Fruit fly (Drosophila melanogaster) whole organism, embryonic: ENCODE measurements around the gene CG13309.

Experiments used
- B-H1 ChIP-seq: fragments of 200-800 bp; sonication (Bioruptor generic); IDR thresholded peaks from 3 replicates; pipeline ENCODE4 v1.3.6; 2022; ENCODE audit warnings: missing biosample characterization, missing genetic modification characterization
- CG10147 ChIP-seq: fragments of 200-800 bp; sonication (Bioruptor generic); optimal IDR thresholded peaks from 2 replicates; lab custom pipeline; 2019; ENCODE audit warnings: missing biosample characterization, mild to moderate bottlenecking, missing genetic modification characterization, moderate library complexity
- CG10431 ChIP-seq: fragments of 200-800 bp; sonication (Bioruptor generic); optimal IDR thresholded peaks from 3 replicates; lab custom pipeline; 2018; ENCODE audit warnings: missing biosample characterization, mild to moderate bottlenecking, missing genetic modification characterization
- CG12104 ChIP-seq: fragments of 200-800 bp; sonication (Bioruptor generic); optimal IDR thresholded peaks from 3 replicates; lab custom pipeline; 2016; ENCODE audit warnings: missing biosample characterization, missing genetic modification characterization
- CG12236 ChIP-seq: fragments of 200-800 bp; sonication (Bioruptor generic); optimal IDR thresholded peaks from 2 replicates; lab custom pipeline; 2016; ENCODE audit warnings: missing biosample characterization, missing genetic modification characterization
- CG12299 ChIP-seq: fragments of 200-800 bp; sonication (Bioruptor generic); optimal IDR thresholded peaks from 2 replicates; lab custom pipeline; 2018; ENCODE audit warnings: missing biosample characterization, mild to moderate bottlenecking, missing genetic modification characterization
- CG1233 ChIP-seq: fragments of 200-800 bp; sonication (Bioruptor generic); optimal IDR thresholded peaks from 4 replicates; lab custom pipeline; 2018; ENCODE audit warnings: missing biosample characterization, mild to moderate bottlenecking, missing genetic modification characterization
- CG12744 ChIP-seq: fragments of 200-800 bp; sonication (Bioruptor generic); optimal IDR thresholded peaks from 2 replicates; lab custom pipeline; 2016; ENCODE audit warnings: missing biosample characterization, missing genetic modification characterization
- CG15601 ChIP-seq: fragments of 200-800 bp; sonication (Bioruptor generic); optimal IDR thresholded peaks from 3 replicates; lab custom pipeline; 2019; ENCODE audit warnings: missing biosample characterization, mild to moderate bottlenecking, missing genetic modification characterization, moderate library complexity
- CG1792 ChIP-seq: fragments of 200-800 bp; sonication (Bioruptor generic); optimal IDR thresholded peaks from 2 replicates; lab custom pipeline; 2016; ENCODE audit warnings: missing biosample characterization, missing genetic modification characterization
- CG18764 ChIP-seq: fragments of 200-800 bp; sonication (Bioruptor generic); optimal IDR thresholded peaks from 3 replicates; lab custom pipeline; 2016; ENCODE audit warnings: missing biosample characterization, missing genetic modification characterization
- CG3065 ChIP-seq: fragments of 200-800 bp; sonication (Bioruptor generic); optimal IDR thresholded peaks from 2 replicates; lab custom pipeline; 2016; ENCODE audit warnings: missing biosample characterization, missing genetic modification characterization
- CG33213 ChIP-seq: fragments of 200-800 bp; sonication (Bioruptor generic); optimal IDR thresholded peaks from 3 replicates; lab custom pipeline; 2016; ENCODE audit warnings: missing biosample characterization, missing genetic modification characterization
- CG3847 ChIP-seq: fragments of 200-800 bp; sonication (Bioruptor generic); IDR thresholded peaks from 2 replicates; pipeline ENCODE4 v1.3.6; 2022; ENCODE audit warnings: missing biosample characterization, missing genetic modification characterization
- CG4730 ChIP-seq: fragments of 200-800 bp; sonication (Bioruptor generic); IDR thresholded peaks from 2 replicates; pipeline ENCODE4 v1.3.6; 2022; ENCODE audit warnings: missing biosample characterization, missing genetic modification characterization
- CG7372 ChIP-seq: fragments of 200-800 bp; sonication (Bioruptor generic); IDR thresholded peaks from 2 replicates; pipeline ENCODE4 v1.3.6; 2022; ENCODE audit warnings: missing biosample characterization, missing genetic modification characterization
- CG8290 ChIP-seq, 3 experiments: fragments of 200-800 bp; sonication (Bioruptor generic); optimal IDR thresholded peaks; 2 replicates each; lab custom pipeline; 2016 to 2019; ENCODE audit warnings: missing biosample characterization in 3 of 3, missing genetic modification characterization in 3 of 3, mild to moderate bottlenecking in 2 of 3, moderate library complexity in 1 of 3
- CG9437 ChIP-seq: fragments of 200-800 bp; sonication (Bioruptor generic); optimal IDR thresholded peaks from 2 replicates; lab custom pipeline; 2018; ENCODE audit warnings: missing biosample characterization, mild to moderate bottlenecking, missing genetic modification characterization
- CG9797 ChIP-seq: fragments of 200-800 bp; sonication (Bioruptor generic); optimal IDR thresholded peaks from 3 replicates; lab custom pipeline; 2018; ENCODE audit warnings: missing biosample characterization, mild to moderate bottlenecking, missing genetic modification characterization
- Dfd ChIP-seq, 2 experiments: fragments of >200 bp; optimal IDR thresholded peaks; 2 replicates each; lab custom pipeline; 2017; ENCODE audit warnings: missing biosample characterization in 2 of 2, missing genetic modification characterization in 2 of 2
- Ets97D ChIP-seq: fragments of 200-800 bp; sonication (Bioruptor generic); optimal IDR thresholded peaks from 3 replicates; lab custom pipeline; 2016; ENCODE audit warnings: missing biosample characterization, missing genetic modification characterization
- Fer2 ChIP-seq: fragments of 200-800 bp; sonication (Bioruptor generic); optimal IDR thresholded peaks from 2 replicates; lab custom pipeline; 2018; ENCODE audit warnings: missing biosample characterization, mild to moderate bottlenecking, missing genetic modification characterization, moderate library complexity
- Gug ChIP-seq: fragments of 200-800 bp; sonication (Bioruptor generic); IDR thresholded peaks from 4 replicates; pipeline ENCODE4 v1.3.6; 2022; ENCODE audit warnings: missing biosample characterization, missing genetic modification characterization
- Hr51 ChIP-seq, 2 experiments: fragments of 200-800 bp; sonication (Bioruptor generic); optimal IDR thresholded peaks; 2 replicates in 1 of 2; 3 replicates in 1 of 2; lab custom pipeline; 2016 to 2018; ENCODE audit warnings: missing biosample characterization in 2 of 2, missing genetic modification characterization in 2 of 2, mild to moderate bottlenecking in 1 of 2, moderate library complexity in 1 of 2
- MESR4 ChIP-seq: fragments of 200-800 bp; sonication (Bioruptor generic); optimal IDR thresholded peaks from 2 replicates; lab custom pipeline; 2018; ENCODE audit warnings: missing biosample characterization, mild to moderate bottlenecking, missing genetic modification characterization, moderate library complexity
- NC2β ChIP-seq: fragments of 200-800 bp; sonication (Bioruptor generic); optimal IDR thresholded peaks from 2 replicates; lab custom pipeline; 2016; ENCODE audit warnings: missing biosample characterization, missing genetic modification characterization
- NFAT ChIP-seq: fragments of 200-800 bp; sonication (Bioruptor generic); IDR thresholded peaks from 2 replicates; pipeline ENCODE4 v1.3.6; 2022; ENCODE audit warnings: missing biosample characterization, missing genetic modification characterization
- NK7.1 ChIP-seq: fragments of 200-800 bp; sonication (Bioruptor generic); optimal IDR thresholded peaks from 3 replicates; lab custom pipeline; 2016; ENCODE audit warnings: missing biosample characterization, missing genetic modification characterization
- Opbp ChIP-seq: fragments of 200-800 bp; sonication (Bioruptor generic); IDR thresholded peaks from 3 replicates; pipeline ENCODE4 v1.3.6; 2022; ENCODE audit warnings: missing biosample characterization, missing genetic modification characterization; ENCODE audit not compliant: partially characterized antibody
- Pdp1 ChIP-seq, 2 experiments: fragments of 200-800 bp; sonication (Bioruptor generic); optimal IDR thresholded peaks; 3 replicates each; lab custom pipeline; 2016; ENCODE audit warnings: missing biosample characterization in 2 of 2, missing genetic modification characterization in 2 of 2, mild to moderate bottlenecking in 1 of 2, moderate library complexity in 1 of 2
- Ptx1 ChIP-seq: fragments of 200-800 bp; sonication (Bioruptor generic); IDR thresholded peaks from 2 replicates; pipeline ENCODE4 v1.3.6; 2022; ENCODE audit warnings: missing biosample characterization, missing genetic modification characterization
- Sox100B ChIP-seq: fragments of 200-800 bp; sonication (Bioruptor generic); optimal IDR thresholded peaks from 3 replicates; lab custom pipeline; 2018; ENCODE audit warnings: missing biosample characterization, mild to moderate bottlenecking, missing genetic modification characterization
- Stat92E ChIP-seq, 3 experiments: fragments of >200 bp in 2 of 3; fragments of 200-800 bp in 1 of 3; sonication (Bioruptor generic) in 1 of 3; optimal IDR thresholded peaks; 2 replicates each; lab custom pipeline; 2017 to 2019; ENCODE audit warnings: missing biosample characterization in 3 of 3, missing genetic modification characterization in 3 of 3, mild to moderate bottlenecking in 1 of 3, moderate library complexity in 1 of 3
- Vsx1 ChIP-seq: fragments of 200-800 bp; sonication (Bioruptor generic); optimal IDR thresholded peaks from 2 replicates; lab custom pipeline; 2017; ENCODE audit warnings: missing biosample characterization, mild to moderate bottlenecking, missing genetic modification characterization, missing genetic modification reagents
- ash1 ChIP-seq: fragments of 200-800 bp; sonication (Bioruptor generic); optimal IDR thresholded peaks from 2 replicates; lab custom pipeline; 2018; ENCODE audit warnings: missing biosample characterization, mild to moderate bottlenecking, missing genetic modification characterization
- az2 ChIP-seq: fragments of 200-800 bp; sonication (Bioruptor generic); optimal IDR thresholded peaks from 3 replicates; lab custom pipeline; 2016; ENCODE audit warnings: missing biosample characterization, missing genetic modification characterization
- bigmax ChIP-seq: fragments of 200-800 bp; sonication (Bioruptor generic); optimal IDR thresholded peaks from 2 replicates; lab custom pipeline; 2018; ENCODE audit warnings: missing biosample characterization, mild to moderate bottlenecking, missing genetic modification characterization
- dimm ChIP-seq: fragments of 200-800 bp; sonication (Bioruptor generic); IDR thresholded peaks from 2 replicates; pipeline ENCODE4 v1.3.6; 2022; ENCODE audit warnings: missing biosample characterization, missing genetic modification characterization
- emc ChIP-seq: fragments of 200-800 bp; sonication (Bioruptor generic); optimal IDR thresholded peaks from 2 replicates; lab custom pipeline; 2016; ENCODE audit warnings: missing biosample characterization, missing genetic modification characterization
- ftz-f1 ChIP-seq: fragments of 200-800 bp; sonication (Bioruptor generic); optimal IDR thresholded peaks from 2 replicates; lab custom pipeline; 2016; ENCODE audit warnings: missing biosample characterization, missing genetic modification characterization
- gce ChIP-seq: fragments of 200-800 bp; sonication (Bioruptor generic); IDR thresholded peaks from 3 replicates; pipeline ENCODE4 v1.3.6; 2022; ENCODE audit warnings: missing biosample characterization, missing genetic modification characterization
- gcm ChIP-seq: fragments of 200-800 bp; sonication (Bioruptor generic); optimal IDR thresholded peaks from 2 replicates; lab custom pipeline; 2019; ENCODE audit warnings: missing biosample characterization, mild to moderate bottlenecking, missing genetic modification characterization, moderate library complexity
- lov ChIP-seq, 2 experiments: fragments of 200-800 bp in 1 of 2; fragments of >200 bp in 1 of 2; sonication (Bioruptor generic) in 1 of 2; IDR thresholded peaks in 1 of 2; optimal IDR thresholded peaks in 1 of 2; 2 replicates in 1 of 2; 3 replicates in 1 of 2; pipeline versions ENCODE4 v1.3.6 to Lab custom; 2017 to 2022; ENCODE audit warnings: missing biosample characterization in 1 of 2, missing genetic modification characterization in 1 of 2
- luna ChIP-seq: fragments of 200-800 bp; sonication (Bioruptor generic); optimal IDR thresholded peaks from 2 replicates; lab custom pipeline; 2016; ENCODE audit warnings: missing biosample characterization, missing genetic modification characterization
- nerfin-2 ChIP-seq: fragments of 200-800 bp; sonication (Bioruptor generic); IDR thresholded peaks from 2 replicates; pipeline ENCODE4 v1.3.6; 2022; ENCODE audit warnings: missing biosample characterization, missing genetic modification characterization; ENCODE audit not compliant: partially characterized antibody
- oc ChIP-seq: fragments of 200-800 bp; sonication (Bioruptor generic); optimal IDR thresholded peaks from 2 replicates; lab custom pipeline; 2018; ENCODE audit warnings: missing biosample characterization, mild to moderate bottlenecking, missing genetic modification characterization, moderate library complexity
- prd ChIP-seq, 3 experiments: fragments of >200 bp in 2 of 3; fragments of 200-800 bp in 1 of 3; sonication (Bioruptor generic) in 1 of 3; optimal IDR thresholded peaks in 2 of 3; IDR thresholded peaks in 1 of 3; 2 replicates in 2 of 3; 3 replicates in 1 of 3; pipeline versions ENCODE4 v1.3.6 to Lab custom; 2017 to 2022; ENCODE audit warnings: missing biosample characterization in 1 of 3, missing genetic modification characterization in 1 of 3
- stwl ChIP-seq: fragments of 200-800 bp; sonication (Bioruptor generic); optimal IDR thresholded peaks from 3 replicates; lab custom pipeline; 2018; ENCODE audit warnings: missing biosample characterization, mild to moderate bottlenecking, missing genetic modification characterization, moderate library complexity
- tap ChIP-seq: fragments of 200-800 bp; optimal IDR thresholded peaks from 3 replicates; lab custom pipeline; 2019; ENCODE audit warnings: missing biosample characterization, mild to moderate bottlenecking, missing genetic modification characterization, moderate library complexity

The CG13309 gene

DNA sequence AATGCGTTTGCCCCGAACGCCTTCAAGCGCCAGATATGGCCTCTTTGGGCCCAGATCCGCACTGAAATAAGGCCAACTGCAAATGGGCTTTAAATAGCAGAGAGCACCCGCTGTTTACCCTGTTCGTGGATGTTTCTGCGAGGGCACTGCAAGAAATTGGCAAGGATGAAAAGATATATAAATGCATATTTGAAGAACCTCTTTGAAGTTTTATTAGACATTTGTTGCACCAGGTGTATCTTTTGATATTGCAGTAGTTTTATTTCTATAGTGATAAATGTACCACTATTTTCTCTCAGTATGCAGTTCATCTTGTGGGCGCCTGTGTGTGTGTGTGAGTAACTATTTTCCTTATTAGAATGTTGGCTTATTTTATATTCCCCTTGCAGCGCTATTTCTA is 3.3 kb downstream of the CG13309 start (continued):
- TF ChIP-seq NK7.1 (no peak), Pdp1 (GFP tag; optimal IDR thresholded peaks at IDR 0.05; lab: Kevin White, UChicago) (no peak), lov (optimal IDR thresholded peaks at IDR 0.05; lab: Kevin White, UChicago) (no peak), lov (GFP tag; IDR thresholded peaks at IDR 0.05; lab: Robert Waterston, UW) (peak; percentile 63; the same call in 2 of the 3 replicates), Vsx1 (GFP tag; lab: Kevin White, UChicago) (no peak), az2 (GFP tag; lab: Kevin White, UChicago) (peak; percentile 1), Gug (GFP tag; lab: Robert Waterston, UW) (0 out of 4 replicates have a peak, but pooled peaks have one; percentile 8), ftz-f1 (GFP tag; lab: Kevin White, UChicago) (no peak), MESR4 (GFP tag; lab: Kevin White, UChicago) (no peak), CG9797 (no peak), prd (optimal IDR thresholded peaks at IDR 0.05; lab: Kevin White, UChicago) (no peak), prd (GFP tag; IDR thresholded peaks at IDR 0.05; lab: Robert Waterston, UW) (peak; percentile 92), CG10147 (GFP tag; lab: Kevin White, UChicago) (no peak), Opbp (GFP tag; lab: Robert Waterston, UW) (no peak), oc (tag; lab: Kevin White, UChicago) (no peak), CG18764 (GFP tag; lab: Kevin White, UChicago) (no peak), CG10431 (GFP tag; lab: Kevin White, UChicago) (no peak), CG1792 (GFP tag; lab: Kevin White, UChicago) (no peak), luna (GFP tag; lab: Kevin White, UChicago) (no peak), emc (no peak), Hr51 (GFP tag; optimal IDR thresholded peaks at IDR 0.05; lab: Kevin White, UChicago) (peak in 1 of 2 experiments; percentile 17), gce (GFP tag; lab: Robert Waterston, UW) (peak; percentile 67; the same call in 1 of the 3 replicates), CG9437 (no peak), CG33213 (GFP tag; lab: Kevin White, UChicago) (no peak), Ets97D (GFP tag; lab: Kevin White, UChicago) (no peak), dimm (GFP tag; lab: Robert Waterston, UW) (no peak), CG12299 (tag; lab: Kevin White, UChicago) (no peak), CG3847 (peak; percentile 60), ash1 (no peak), NFAT (GFP tag; lab: Robert Waterston, UW) (no peak), CG4730 (GFP tag; lab: Robert Waterston, UW) (peak; percentile 46; the same call in 1 of the 2 replicates), CG12236 (no peak), CG12744 (GFP tag; lab: Kevin White, UChicago) (no peak), B-H1 (GFP tag; lab: Robert Waterston, UW) (peak; percentile 70; the same call in 2 of the 3 replicates), tap (tag; lab: Kevin White, UChicago) (no peak), CG3065 (GFP tag; lab: Kevin White, UChicago) (no peak), CG12104 (GFP tag; lab: Kevin White, UChicago) (no peak), Dfd (GFP tag; optimal IDR thresholded peaks at IDR 0.05; lab: Kevin White, UChicago) (no peak), CG1233 (no peak), CG15601 (no peak), gcm (GFP tag; lab: Kevin White, UChicago) (no peak), Fer2 (no peak), Sox100B (peak; percentile 9), bigmax (GFP tag; lab: Kevin White, UChicago) (no peak), Stat92E (GFP tag; optimal IDR thresholded peaks at IDR 0.05; lab: Kevin White, UChicago) (no peak), NC2β (GFP tag; lab: Kevin White, UChicago) (no peak), CG8290 (GFP tag; optimal IDR thresholded peaks at IDR 0.05; lab: Kevin White, UChicago) (no peak), CG8290 (tag; optimal IDR thresholded peaks at IDR 0.05; lab: Kevin White, UChicago) (no peak), CG7372 (GFP tag; lab: Robert Waterston, UW) (peak; percentile 56; the same call in 1 of the 2 replicates), stwl (tag; lab: Kevin White, UChicago) (no peak), nerfin-2 (GFP tag; lab: Robert Waterston, UW) (no peak), Ptx1 (GFP tag; lab: Robert Waterston, UW) (peak; percentile 56; the same call in 1 of the 2 replicates)
